Worm (Caenorhabditis elegans): ENCODE measurements around the gene K08H2.2.

Gene K08H2.2

ce11 chrX:13269586-13269985 lies 34.8 kb upstream of the K08H2.2 start, which contains the start of gene cyp-14A2:
TSS of gene cyp-14A2 (minus strand) at chrX:13269686.
- TF ChIP-seq daf-16 (GFP tag; optimal IDR thresholded peaks at IDR 0.05), result no peak
- no peak for TF ChIP-seq daf-16 (tag; optimal IDR thresholded peaks at IDR 0.05)
- TF ChIP-seq dmd-6 (GFP tag; IDR thresholded peaks at IDR 0.05), result peak; percentile 42
- no peak for TF ChIP-seq duxl-1 (tag; optimal IDR thresholded peaks at IDR 0.05; ENCODE audit: poor library complexity)
- TF ChIP-seq ama-1 (optimal IDR thresholded peaks at IDR 0.05), result no peak

DNA sequence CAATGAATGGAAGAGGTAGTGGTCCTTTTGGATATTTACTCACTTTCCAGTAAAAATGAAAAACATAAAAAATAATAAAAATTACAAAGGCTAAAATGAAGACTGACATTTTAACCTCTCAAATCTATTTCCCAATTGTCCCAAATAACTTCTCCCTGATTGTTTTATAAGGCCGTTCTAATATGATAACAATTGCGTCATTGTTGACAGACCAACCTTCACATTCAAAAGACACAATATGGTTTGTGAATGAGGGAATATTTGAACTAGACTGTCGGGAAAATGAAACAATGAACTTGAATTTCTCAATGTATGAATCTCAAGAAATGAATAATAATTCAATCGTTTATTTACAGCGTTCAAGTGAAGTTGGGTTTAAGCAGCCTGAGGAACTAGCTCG lies 32.5 kb upstream of the K08H2.2 start, which contains the start of gene cyp-14A1:
cyp-14A1 (minus strand) TSS at position 126 of the 400 bp plus-strand sequence.
- TF ChIP-seq zip-11 (GFP tag; IDR thresholded peaks at IDR 0.05) (no peak), attf-4 (tag; optimal IDR thresholded peaks at IDR 0.05) (no peak), dve-1 (tag; optimal IDR thresholded peaks at IDR 0.05; ENCODE audit: insufficient read depth) (peak; percentile 19), daf-16 (GFP tag; optimal IDR thresholded peaks at IDR 0.05) (no peak), daf-16 (tag; optimal IDR thresholded peaks at IDR 0.05) (peak; percentile 39)

- TF ChIP-seq F26F4.8 (GFP tag; conservative IDR thresholded peaks at IDR 0.05) (peak; percentile 94), ceh-28 (tag; optimal IDR thresholded peaks at IDR 0.05) (no peak), madf-9 (GFP tag; conservative IDR thresholded peaks at IDR 0.05) (peak; percentile 90), daf-19 (GFP tag; conservative IDR thresholded peaks at IDR 0.05) (0 out of 2 replicates have a peak, but pooled peaks have one; percentile 31), rbr-2 (tag; optimal IDR thresholded peaks at IDR 0.05) (peak; percentile 64), nhr-42 (GFP tag; IDR thresholded peaks at IDR 0.05) (0 out of 2 replicates have a peak, but pooled peaks have one; percentile 71), nhr-111 (GFP tag; optimal IDR thresholded peaks at IDR 0.05) (peak; percentile 61), ctbp-1 (GFP tag; IDR thresholded peaks at IDR 0.05) (peak; percentile 82), nhr-41 (GFP tag; IDR thresholded peaks at IDR 0.05) (peak; percentile 76; the same call in 1 of the 2 replicates), D1046.2 (GFP tag; IDR thresholded peaks at IDR 0.05) (peak; percentile 80; the same call in 1 of the 2 replicates), unc-39 (tag; optimal IDR thresholded peaks at IDR 0.05) (no peak), lim-7 (GFP tag; IDR thresholded peaks at IDR 0.05) (peak; percentile 94), hif-1 (tag; optimal IDR thresholded peaks at IDR 0.05) (peak; percentile 33 to 51), egl-27 (tag; optimal IDR thresholded peaks at IDR 0.05) (no peak), nhr-6 (tag; optimal IDR thresholded peaks at IDR 0.05) (no peak), ceh-20 (GFP tag; IDR thresholded peaks at IDR 0.05) (peak; percentile 59; the same call in 1 of the 2 replicates), Y105C5A.15 (GFP tag; IDR thresholded peaks at IDR 0.05) (peak; percentile 62; the same call in 1 of the 2 replicates), mdt-29 (GFP tag; IDR thresholded peaks at IDR 0.05) (peak; percentile 83), nhr-11 (tag; optimal IDR thresholded peaks at IDR 0.05) (no peak), lin-38 (GFP tag; IDR thresholded peaks at IDR 0.05) (no peak), snpc-1.2 (GFP tag; IDR thresholded peaks at IDR 0.05) (peak; percentile 89), duxl-1 (tag; optimal IDR thresholded peaks at IDR 0.05; ENCODE audit: poor library complexity) (peak; percentile 61), nhr-237 (tag; optimal IDR thresholded peaks at IDR 0.05) (no peak), ZK337.2 (GFP tag; IDR thresholded peaks at IDR 0.05) (peak; percentile 82), ceh-32 (tag; optimal IDR thresholded peaks at IDR 0.05; ENCODE audit: poor library complexity) (peak; percentile 45), T20F7.1 (GFP tag; optimal IDR thresholded peaks at IDR 0.05) (no peak), set-16 (GFP tag; IDR thresholded peaks at IDR 0.05) (no peak), ZK546.5 (tag; optimal IDR thresholded peaks at IDR 0.05) (no peak), hmg-1.1 (GFP tag; IDR thresholded peaks at IDR 0.05) (peak; percentile 96), zfp-3 (GFP tag; conservative IDR thresholded peaks at IDR 0.05) (peak; percentile 65; the same call in 1 of the 2 replicates), jun-1 (tag; optimal IDR thresholded peaks at IDR 0.05) (peak; percentile 32), daf-16 (GFP tag; optimal IDR thresholded peaks at IDR 0.05) (peak; percentile 59 to 81), daf-16 (tag; optimal IDR thresholded peaks at IDR 0.05) (peak; percentile 44), aly-2 (tag; optimal IDR thresholded peaks at IDR 0.05) (no peak), pha-4 (GFP tag; IDR thresholded peaks at IDR 0.05) (peak; percentile 89), pha-4 (tag; optimal IDR thresholded peaks at IDR 0.05) (no peak), tag-97 (GFP tag; IDR thresholded peaks at IDR 0.05) (no peak), nhr-102 (tag; optimal IDR thresholded peaks at IDR 0.05) (peak; percentile 70), lin-1 (GFP tag; IDR thresholded peaks at IDR 0.05) (peak; percentile 67; the same call in 1 of the 2 replicates), mes-2 (tag; optimal IDR thresholded peaks at IDR 0.05; ENCODE audit: poor library complexity, severe bottlenecking) (no peak), tra-1 (GFP tag; IDR thresholded peaks at IDR 0.05) (peak; percentile 67; the same call in 1 of the 2 replicates)
These were observed 29.8 kb upstream of the K08H2.2 start for ce11 chrX:13264550-13264949.

Measured in whole organism, L4 larva.